Fruit fly (Drosophila melanogaster) whole organism, wandering third instar larva: ENCODE measurements around the gene CG6654.

ENCODE experiments used
- Abd-B ChIP-seq: fragments of >200 bp; optimal IDR thresholded peaks from 2 replicates; lab custom pipeline; 2017; ENCODE audit warnings: missing biosample characterization, missing genetic modification characterization
- CG32264 ChIP-seq: fragments of 200-800 bp; sonication (Bioruptor generic); optimal IDR thresholded peaks from 2 replicates; lab custom pipeline; 2016; ENCODE audit warnings: missing biosample characterization, missing genetic modification characterization
- Dfd ChIP-seq: fragments of >200 bp; optimal IDR thresholded peaks from 2 replicates; lab custom pipeline; 2017; ENCODE audit warnings: missing biosample characterization, missing genetic modification characterization
- Dif ChIP-seq: fragments of 200-275, 200-300 bp; sonication (Bioruptor generic); optimal IDR thresholded peaks from 2 replicates; lab custom pipeline; 2018; ENCODE audit warnings: missing biosample characterization, missing genetic modification characterization; ENCODE audit not compliant: partially characterized antibody
- GATAd ChIP-seq: sonication (Bioruptor generic); optimal IDR thresholded peaks from 2 replicates; lab custom pipeline; 2016; ENCODE audit warnings: missing biosample characterization, missing genetic modification characterization
- HLH106 ChIP-seq: fragments of 200-800 bp; optimal IDR thresholded peaks from 3 replicates; lab custom pipeline; 2019; ENCODE audit warnings: missing biosample characterization, mild to moderate bottlenecking, missing genetic modification characterization, moderate library complexity
- Hr78 ChIP-seq: fragments of >200 bp; optimal IDR thresholded peaks from 2 replicates; lab custom pipeline; 2017; ENCODE audit warnings: missing biosample characterization, missing genetic modification characterization
- Hr83 ChIP-seq: fragments of 200-300 bp; sonication (Bioruptor generic); optimal IDR thresholded peaks from 2 replicates; lab custom pipeline; 2016; ENCODE audit warnings: missing biosample characterization, mild to moderate bottlenecking, missing genetic modification characterization, moderate library complexity; ENCODE audit not compliant: poor library complexity, severe bottlenecking
- Jra ChIP-seq: sonication (Bioruptor generic); optimal IDR thresholded peaks from 2 replicates; lab custom pipeline; 2016; ENCODE audit warnings: missing biosample characterization, missing genetic modification characterization
- Mio ChIP-seq: sonication (Bioruptor generic); optimal IDR thresholded peaks from 2 replicates; lab custom pipeline; 2016; ENCODE audit warnings: missing biosample characterization, missing genetic modification characterization
- Myc ChIP-seq: fragments of >200 bp; optimal IDR thresholded peaks from 2 replicates; lab custom pipeline; 2017
- N ChIP-seq: fragments of >200 bp; optimal IDR thresholded peaks from 2 replicates; lab custom pipeline; 2018; ENCODE audit warnings: missing biosample characterization, missing external identifiers, missing genetic modification characterization
- OdsH ChIP-seq: fragments of 200-800 bp; sonication (Bioruptor generic); optimal IDR thresholded peaks from 2 replicates; lab custom pipeline; 2016; ENCODE audit warnings: missing biosample characterization, mild to moderate bottlenecking, missing genetic modification characterization
- Rel ChIP-seq, 2 experiments: fragments of 200-800 bp; sonication (Bioruptor generic) in 1 of 2; optimal IDR thresholded peaks; 2 replicates in 1 of 2; 3 replicates in 1 of 2; lab custom pipeline; 2016 to 2019; ENCODE audit warnings: mild to moderate bottlenecking in 2 of 2, missing biosample characterization in 2 of 2, missing genetic modification characterization in 2 of 2, moderate library complexity in 1 of 2
- Sp1 ChIP-seq: fragments of 200-800 bp; sonication (Bioruptor generic); optimal IDR thresholded peaks from 3 replicates; lab custom pipeline; 2019; ENCODE audit warnings: missing biosample characterization, mild to moderate bottlenecking, missing genetic modification characterization, moderate library complexity
- Vsx2 ChIP-seq: fragments of 200-300, 225-300 bp; sonication (Bioruptor generic); optimal IDR thresholded peaks from 2 replicates; lab custom pipeline; 2018; ENCODE audit warnings: missing biosample characterization, missing genetic modification characterization; ENCODE audit not compliant: partially characterized antibody
- br ChIP-seq: fragments of 200-800 bp; sonication (Bioruptor generic); optimal IDR thresholded peaks from 2 replicates; lab custom pipeline; 2016; ENCODE audit warnings: missing biosample characterization, missing genetic modification characterization
- brk ChIP-seq: fragments of 200-800 bp; sonication (Bioruptor generic); optimal IDR thresholded peaks from 2 replicates; lab custom pipeline; 2016; ENCODE audit warnings: missing biosample characterization, mild to moderate bottlenecking, missing genetic modification characterization
- dl ChIP-seq, 2 experiments: fragments of 175-275, 200-275 bp in 1 of 2; fragments of 200-275 bp in 1 of 2; sonication (Bioruptor generic); optimal IDR thresholded peaks; lab custom pipeline; 2018; ENCODE audit warnings: mild to moderate bottlenecking in 2 of 2, missing biosample characterization in 2 of 2, missing genetic modification characterization in 2 of 2, moderate library complexity in 2 of 2; ENCODE audit not compliant: partially characterized antibody in 2 of 2, insufficient read depth in 1 of 2
- dsf ChIP-seq: sonication (Bioruptor generic); optimal IDR thresholded peaks from 2 replicates; lab custom pipeline; 2016; ENCODE audit warnings: missing biosample characterization, missing genetic modification characterization, borderline replicate concordance
- foxo ChIP-seq, 2 experiments: fragments of 200-800 bp; sonication (Bioruptor generic); optimal IDR thresholded peaks; 2 replicates in 1 of 2; 3 replicates in 1 of 2; lab custom pipeline; 2016 to 2017; ENCODE audit warnings: missing biosample characterization in 2 of 2, missing genetic modification characterization in 2 of 2
- fru ChIP-seq: fragments of 200-800 bp; sonication (Bioruptor generic); optimal IDR thresholded peaks from 3 replicates; lab custom pipeline; 2016; ENCODE audit warnings: missing biosample characterization, mild to moderate bottlenecking, missing genetic modification characterization
- h ChIP-seq: fragments of 200-800 bp; sonication (Bioruptor generic); optimal IDR thresholded peaks from 3 replicates; lab custom pipeline; 2016; ENCODE audit warnings: missing biosample characterization, mild to moderate bottlenecking, missing genetic modification characterization
- jim ChIP-seq: fragments of 175-275, 200-325 bp; sonication (Bioruptor generic); optimal IDR thresholded peaks from 2 replicates; lab custom pipeline; 2016; ENCODE audit warnings: missing biosample characterization, mild to moderate bottlenecking, missing genetic modification characterization
- lola ChIP-seq: fragments of >200 bp; optimal IDR thresholded peaks from 2 replicates; lab custom pipeline; 2017; ENCODE audit warnings: missing biosample characterization, missing genetic modification characterization
- pan ChIP-seq: fragments of >200 bp; optimal IDR thresholded peaks from 2 replicates; lab custom pipeline; 2017
- psq ChIP-seq: fragments of 200-800 bp; sonication (Bioruptor generic); optimal IDR thresholded peaks from 3 replicates; lab custom pipeline; 2017; ENCODE audit warnings: missing biosample characterization, mild to moderate bottlenecking, missing genetic modification characterization, moderate library complexity
- rgr ChIP-seq: fragments of 200-800 bp; sonication (Bioruptor generic); optimal IDR thresholded peaks from 3 replicates; lab custom pipeline; 2016; ENCODE audit warnings: missing biosample characterization, mild to moderate bottlenecking, missing genetic modification characterization
- sv ChIP-seq: fragments of 200-800 bp; sonication (Bioruptor generic); optimal IDR thresholded peaks from 3 replicates; lab custom pipeline; 2016; ENCODE audit warnings: missing biosample characterization, missing genetic modification characterization
- tai ChIP-seq: sonication (Bioruptor generic); optimal IDR thresholded peaks from 2 replicates; lab custom pipeline; 2016; ENCODE audit warnings: missing biosample characterization, missing genetic modification characterization
- usp ChIP-seq: fragments of >200 bp; optimal IDR thresholded peaks from 2 replicates; lab custom pipeline; 2017; ENCODE audit warnings: missing biosample characterization, missing genetic modification characterization
- woc ChIP-seq: sonication (Bioruptor generic); optimal IDR thresholded peaks from 2 replicates; lab custom pipeline; 2016; ENCODE audit warnings: missing biosample characterization, mild to moderate bottlenecking, missing genetic modification characterization

CG6654 gene

dm6 chr3R:15208712-15209499, 4.6 kb downstream of the CG6654 start, which contains the start of the genes Spn88Eb and Mau2 (continued):
- no peak for TF ChIP-seq fru
- no peak for TF ChIP-seq sv (GFP tag; lab: Kevin White, UChicago)
- no peak for TF ChIP-seq br (GFP tag; lab: Kevin White, UChicago)
- TF ChIP-seq dsf (GFP tag; lab: Kevin White, UChicago), result no peak
- no peak for TF ChIP-seq GATAd
- no peak for TF ChIP-seq Dfd (GFP tag; lab: Kevin White, UChicago)
- TF ChIP-seq lola (GFP tag; lab: Kevin White, UChicago), result no peak
- TF ChIP-seq jim, result no peak
- peak; percentile 64 for TF ChIP-seq rgr (GFP tag; lab: Kevin White, UChicago)

dm6 chr3R:15206273-15206672, 7.2 kb downstream of the CG6654 start, which contains the start of gene Spn88Ea:
Spn88Ea (minus strand) TSS chr3R:15206447.
- TF ChIP-seq sv (GFP tag; lab: Kevin White, UChicago), result no peak
- peak; percentile 3 for TF ChIP-seq HLH106 (tag; lab: Kevin White, UChicago)
- TF ChIP-seq Sp1 (GFP tag; lab: Kevin White, UChicago), result peak; percentile 2
- peak; percentile 8 for TF ChIP-seq br (GFP tag; lab: Kevin White, UChicago)
- TF ChIP-seq Rel (GFP tag; optimal IDR thresholded peaks at IDR 0.05; lab: Kevin White, UChicago), result no peak
- TF ChIP-seq Rel (tag; optimal IDR thresholded peaks at IDR 0.05; lab: Kevin White, UChicago), result peak; percentile 68
- TF ChIP-seq woc, result peak; percentile 50
- TF ChIP-seq Abd-B (GFP tag; lab: Kevin White, UChicago), result no peak
- peak; percentile 66 for TF ChIP-seq Vsx2

- no peak for TF ChIP-seq CG32264 (GFP tag; lab: Kevin White, UChicago)
- TF ChIP-seq Hr83 (GFP tag; lab: Kevin White, UChicago), result no peak
- no peak for TF ChIP-seq dsf (GFP tag; lab: Kevin White, UChicago)
- no peak for TF ChIP-seq usp (GFP tag; lab: Kevin White, UChicago)
- TF ChIP-seq fru, result no peak
- TF ChIP-seq Jra (GFP tag; lab: Kevin White, UChicago), result no peak
- no peak for TF ChIP-seq GATAd
- no peak for TF ChIP-seq Abd-B (GFP tag; lab: Kevin White, UChicago)
- no peak for TF ChIP-seq br (GFP tag; lab: Kevin White, UChicago)
- no peak for TF ChIP-seq sv (GFP tag; lab: Kevin White, UChicago)
- TF ChIP-seq foxo (GFP tag; optimal IDR thresholded peaks at IDR 0.05; lab: Kevin White, UChicago), result no peak
- TF ChIP-seq Sp1 (GFP tag; lab: Kevin White, UChicago), result no peak
- TF ChIP-seq Hr78 (GFP tag; lab: Kevin White, UChicago), result no peak
- TF ChIP-seq psq (GFP tag; lab: Kevin White, UChicago), result no peak
- no peak for TF ChIP-seq pan (lab: Kevin White, UChicago)
- no peak for TF ChIP-seq dl (GFP tag; optimal IDR thresholded peaks at IDR 0.05; lab: Kevin White, UChicago; ENCODE audit: insufficient read depth in 1 of 2, partially characterized antibody in 2 of 2)
- TF ChIP-seq tai (GFP tag; lab: Kevin White, UChicago), result no peak
These were observed 8.2 kb downstream of the CG6654 start for dm6 chr3R:15205223-15205622.

dm6 chr3R:15198052-15198793, 15.2 kb downstream of the CG6654 start:
- TF ChIP-seq GATAd (no peak), psq (GFP tag; lab: Kevin White, UChicago) (no peak), h (peak; percentile 76), Jra (GFP tag; lab: Kevin White, UChicago) (no peak), brk (peak; percentile 35), Rel (GFP tag; optimal IDR thresholded peaks at IDR 0.05; lab: Kevin White, UChicago) (no peak), Rel (tag; optimal IDR thresholded peaks at IDR 0.05; lab: Kevin White, UChicago) (peak; percentile 12), br (GFP tag; lab: Kevin White, UChicago) (peak; percentile 15)

dm6 chr3R:15197373-15197772, 16.1 kb downstream of the CG6654 start:
- TF ChIP-seq Myc (lab: Kevin White, UChicago) (no peak), Dfd (GFP tag; lab: Kevin White, UChicago) (no peak), N (no peak), Rel (GFP tag; optimal IDR thresholded peaks at IDR 0.05; lab: Kevin White, UChicago) (no peak), Rel (tag; optimal IDR thresholded peaks at IDR 0.05; lab: Kevin White, UChicago) (peak; percentile 73), GATAd (no peak), dl (GFP tag; optimal IDR thresholded peaks at IDR 0.05; lab: Kevin White, UChicago; ENCODE audit: insufficient read depth in 1 of 2, partially characterized antibody in 2 of 2) (no peak), Dif (GFP tag; lab: Kevin White, UChicago) (no peak), Mio (no peak), usp (GFP tag; lab: Kevin White, UChicago) (no peak), OdsH (GFP tag; lab: Kevin White, UChicago) (no peak), Hr83 (GFP tag; lab: Kevin White, UChicago) (peak; percentile 9), rgr (GFP tag; lab: Kevin White, UChicago) (no peak), pan (lab: Kevin White, UChicago) (no peak), lola (GFP tag; lab: Kevin White, UChicago) (no peak)
